Worm (Caenorhabditis elegans): ENCODE results near the gene R02F2.8.
A peak's percentile ranks its signal among the peaks of the same experiment; 100 is the strongest.

R02F2.8 gene

DNA sequence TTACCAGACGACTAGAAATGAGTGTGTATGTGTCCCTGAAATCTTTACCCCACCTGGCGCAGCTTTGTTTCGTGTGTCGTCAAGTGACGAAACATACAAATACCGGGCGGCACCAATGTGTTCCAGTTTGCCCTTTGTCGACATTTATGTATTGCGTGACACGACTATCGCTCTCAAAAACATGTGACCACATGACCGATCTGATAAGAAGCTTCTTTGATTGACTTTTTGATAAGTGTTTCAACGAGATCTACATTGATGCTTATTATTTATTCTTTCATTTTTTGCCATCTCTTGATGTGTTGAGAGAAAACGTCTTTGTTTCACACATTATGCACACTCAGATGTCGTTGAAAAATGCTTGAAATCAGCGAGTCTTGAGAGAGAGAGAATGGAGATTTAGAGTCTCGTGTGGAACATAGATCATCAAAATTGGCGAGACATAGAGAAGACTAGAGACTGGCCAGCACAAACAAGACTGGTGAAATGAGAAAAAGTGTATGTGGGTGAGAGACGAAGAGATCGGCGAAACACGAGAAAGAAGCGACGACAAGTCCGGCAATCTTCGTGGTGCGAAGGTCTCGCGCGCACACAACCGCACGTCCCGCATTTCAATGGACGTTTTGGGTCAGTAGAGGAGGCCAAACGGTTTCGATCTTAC lies 8.0 kb upstream of the R02F2.8 start:
- TF ChIP-seq zag-1 (tag; optimal IDR thresholded peaks at IDR 0.05): no peak
- no peak for TF ChIP-seq aly-2 (tag; optimal IDR thresholded peaks at IDR 0.05)
- no peak for TF ChIP-seq nhr-12 (tag; optimal IDR thresholded peaks at IDR 0.05)
- peak; percentile 44 for TF ChIP-seq ama-1 (optimal IDR thresholded peaks at IDR 0.05)
- TF ChIP-seq ztf-11 (tag; optimal IDR thresholded peaks at IDR 0.05): no peak
- TF ChIP-seq unc-62 (GFP tag; optimal IDR thresholded peaks at IDR 0.05): peak; percentile 3
- TF ChIP-seq lsy-12 (tag; optimal IDR thresholded peaks at IDR 0.05): peak; percentile 39
- peak; percentile 39 for TF ChIP-seq snpc-4 (tag; optimal IDR thresholded peaks at IDR 0.05)
- TF ChIP-seq lin-39 (tag; optimal IDR thresholded peaks at IDR 0.05): peak; percentile 29
- TF ChIP-seq egl-5 (tag; optimal IDR thresholded peaks at IDR 0.05): no peak
- TF ChIP-seq nhr-11 (tag; optimal IDR thresholded peaks at IDR 0.05): peak; percentile 8
- TF ChIP-seq unc-39 (tag; optimal IDR thresholded peaks at IDR 0.05): no peak
- no peak for TF ChIP-seq mml-1 (tag; optimal IDR thresholded peaks at IDR 0.05)
- TF ChIP-seq pha-4 (tag; optimal IDR thresholded peaks at IDR 0.05): peak; percentile 64
- TF ChIP-seq fkh-10 (GFP tag; optimal IDR thresholded peaks at IDR 0.05): peak; percentile 53
- TF ChIP-seq elt-2 (tag; optimal IDR thresholded peaks at IDR 0.05): peak; percentile 93
- peak; percentile 72 for TF ChIP-seq nhr-43 (tag; optimal IDR thresholded peaks at IDR 0.05; ENCODE audit: poor library complexity, severe bottlenecking)
- peak; percentile 82 for TF ChIP-seq pqm-1 (tag; optimal IDR thresholded peaks at IDR 0.05)
- no peak for TF ChIP-seq nhr-237 (tag; optimal IDR thresholded peaks at IDR 0.05)
- TF ChIP-seq jun-1 (tag; optimal IDR thresholded peaks at IDR 0.05): peak; percentile 28
- TF ChIP-seq ztf-4 (tag; optimal IDR thresholded peaks at IDR 0.05): no peak
- TF ChIP-seq ceh-9 (tag; optimal IDR thresholded peaks at IDR 0.05): no peak
- TF ChIP-seq elt-3 (tag; optimal IDR thresholded peaks at IDR 0.05): no peak
- TF ChIP-seq nhr-25 (tag; optimal IDR thresholded peaks at IDR 0.05): peak; percentile 63
- no peak for TF ChIP-seq ceh-82 (tag; optimal IDR thresholded peaks at IDR 0.05)
- no peak for TF ChIP-seq R02D3.7 (tag; optimal IDR thresholded peaks at IDR 0.05)
- TF ChIP-seq elt-1 (tag; optimal IDR thresholded peaks at IDR 0.05): peak; percentile 92
- no peak for TF ChIP-seq egl-27 (tag; optimal IDR thresholded peaks at IDR 0.05)
- TF ChIP-seq skn-1 (tag; optimal IDR thresholded peaks at IDR 0.05): peak; percentile 57
- peak; percentile 53 for TF ChIP-seq nfya-1 (tag; optimal IDR thresholded peaks at IDR 0.05; ENCODE audit: insufficient read depth)
- TF ChIP-seq ZK546.5 (tag; optimal IDR thresholded peaks at IDR 0.05): no peak
- TF ChIP-seq nhr-76 (tag; optimal IDR thresholded peaks at IDR 0.05): no peak
- no peak for TF ChIP-seq fos-1 (tag; optimal IDR thresholded peaks at IDR 0.05)
- TF ChIP-seq ceh-28 (tag; optimal IDR thresholded peaks at IDR 0.05): no peak
- no peak for TF ChIP-seq fkh-2 (tag; optimal IDR thresholded peaks at IDR 0.05)
- no peak for TF ChIP-seq nhr-67 (tag; optimal IDR thresholded peaks at IDR 0.05)
- TF ChIP-seq nhr-23 (tag; optimal IDR thresholded peaks at IDR 0.05): peak; percentile 85
- TF ChIP-seq daf-12 (tag; optimal IDR thresholded peaks at IDR 0.05): no peak
- TF ChIP-seq hmg-11 (tag; optimal IDR thresholded peaks at IDR 0.05): peak; percentile 51
- TF ChIP-seq lin-15B (tag; optimal IDR thresholded peaks at IDR 0.05): peak; percentile 19
- TF ChIP-seq mdl-1 (tag; optimal IDR thresholded peaks at IDR 0.05): peak; percentile 41
- no peak for TF ChIP-seq nhr-28 (tag; optimal IDR thresholded peaks at IDR 0.05)
- no peak for TF ChIP-seq tbx-2 (tag; optimal IDR thresholded peaks at IDR 0.05)
- no peak for TF ChIP-seq eor-1 (tag; optimal IDR thresholded peaks at IDR 0.05)
- no peak for TF ChIP-seq ceh-16 (tag; optimal IDR thresholded peaks at IDR 0.05)
- TF ChIP-seq nhr-77 (tag; optimal IDR thresholded peaks at IDR 0.05): no peak
- no peak for TF ChIP-seq sea-2 (GFP tag; optimal IDR thresholded peaks at IDR 0.05)
